Fruit fly (Drosophila melanogaster) whole organism, embryonic: ENCODE measurements around the gene msl-3.

Source experiments
- Adf1 ChIP-seq: fragments of 200-800 bp; sonication (Bioruptor generic); IDR thresholded peaks from 2 replicates; pipeline ENCODE4 v1.3.6; 2022; ENCODE audit warnings: missing biosample characterization, missing genetic modification characterization
- CG12104 ChIP-seq: fragments of 200-800 bp; sonication (Bioruptor generic); optimal IDR thresholded peaks from 3 replicates; lab custom pipeline; 2016; ENCODE audit warnings: missing biosample characterization, missing genetic modification characterization
- CG14014 ChIP-seq: fragments of 200-800 bp; sonication (Bioruptor generic); IDR thresholded peaks from 2 replicates; pipeline ENCODE4 v1.3.6; 2022; ENCODE audit warnings: missing biosample characterization, missing genetic modification characterization
- CG14441 ChIP-seq: fragments of 200-800 bp; sonication (Bioruptor generic); IDR thresholded peaks from 2 replicates; pipeline ENCODE4 v1.3.6; 2022; ENCODE audit warnings: missing biosample characterization, missing genetic modification characterization
- CG1529 ChIP-seq: fragments of 200-800 bp; sonication (Bioruptor generic); optimal IDR thresholded peaks from 3 replicates; lab custom pipeline; 2018; ENCODE audit warnings: missing biosample characterization, missing genetic modification characterization
- CG1603 ChIP-seq: fragments of 200-800 bp; sonication (Bioruptor generic); optimal IDR thresholded peaks from 2 replicates; lab custom pipeline; 2019; ENCODE audit warnings: missing biosample characterization, mild to moderate bottlenecking, missing genetic modification characterization, moderate library complexity
- CG16779 ChIP-seq: fragments of 200-800 bp; sonication (Bioruptor generic); IDR thresholded peaks from 2 replicates; pipeline ENCODE4 v1.3.6; 2022; ENCODE audit warnings: missing biosample characterization, missing genetic modification characterization
- CG1832 ChIP-seq: fragments of 200-800 bp; sonication (Bioruptor generic); optimal IDR thresholded peaks from 2 replicates; lab custom pipeline; 2017; ENCODE audit warnings: missing biosample characterization, mild to moderate bottlenecking, missing genetic modification characterization, inconsistent platforms
- CG18476 ChIP-seq: fragments of 200-800 bp; sonication (Bioruptor generic); optimal IDR thresholded peaks from 2 replicates; lab custom pipeline; 2016; ENCODE audit warnings: missing biosample characterization, mild to moderate bottlenecking, missing genetic modification characterization
- CG2120 ChIP-seq: fragments of 200-800 bp; sonication (Bioruptor generic); optimal IDR thresholded peaks from 3 replicates; lab custom pipeline; 2016; ENCODE audit warnings: missing biosample characterization, missing genetic modification characterization
- CG2889 ChIP-seq: fragments of 200-800 bp; sonication (Bioruptor generic); IDR thresholded peaks from 3 replicates; pipeline ENCODE4 v1.3.6; 2022; ENCODE audit warnings: missing biosample characterization, missing genetic modification characterization
- CG3163 ChIP-seq: fragments of 200-800 bp; sonication (Bioruptor generic); optimal IDR thresholded peaks from 3 replicates; lab custom pipeline; 2016; ENCODE audit warnings: missing biosample characterization, missing genetic modification characterization
- CG32767 ChIP-seq: fragments of 200-800 bp; sonication (Bioruptor generic); IDR thresholded peaks from 2 replicates; pipeline ENCODE4 v1.3.6; 2022; ENCODE audit warnings: missing biosample characterization, missing genetic modification characterization
- CG6272 ChIP-seq: fragments of 200-800 bp; sonication (Bioruptor generic); IDR thresholded peaks from 2 replicates; pipeline ENCODE4 v1.3.6; 2022; ENCODE audit warnings: missing biosample characterization, missing genetic modification characterization
- Dip3 ChIP-seq: fragments of 200-800 bp; sonication (Bioruptor generic); optimal IDR thresholded peaks from 3 replicates; lab custom pipeline; 2016; ENCODE audit warnings: missing biosample characterization, missing genetic modification characterization
- Doc3 ChIP-seq: fragments of 200-800 bp; sonication (Bioruptor generic); IDR thresholded peaks from 3 replicates; pipeline ENCODE4 v1.3.6; 2022; ENCODE audit warnings: missing biosample characterization, missing genetic modification characterization; ENCODE audit not compliant: partially characterized antibody
- Dp ChIP-seq: fragments of 200-800 bp; sonication (Bioruptor generic); optimal IDR thresholded peaks from 2 replicates; lab custom pipeline; 2018; ENCODE audit warnings: missing biosample characterization, mild to moderate bottlenecking, missing genetic modification characterization, moderate library complexity
- Drgx ChIP-seq: fragments of 200-800 bp; sonication (Bioruptor generic); IDR thresholded peaks from 2 replicates; pipeline ENCODE4 v1.3.6; 2022; ENCODE audit warnings: missing biosample characterization, missing genetic modification characterization
- Fer2 ChIP-seq: fragments of 200-800 bp; sonication (Bioruptor generic); optimal IDR thresholded peaks from 2 replicates; lab custom pipeline; 2018; ENCODE audit warnings: missing biosample characterization, mild to moderate bottlenecking, missing genetic modification characterization, moderate library complexity
- Max ChIP-seq: fragments of 200-800 bp; sonication (Bioruptor generic); optimal IDR thresholded peaks from 2 replicates; lab custom pipeline; 2016; ENCODE audit warnings: missing biosample characterization, mild to moderate bottlenecking, missing genetic modification characterization
- Med ChIP-seq: fragments of 200-800 bp; sonication (Bioruptor generic); peaks from one replicate; lab custom pipeline; 2016; ENCODE audit warnings: missing biosample characterization, missing genetic modification characterization, mild to moderate bottlenecking, inconsistent platforms, moderate library complexity
- NC2α ChIP-seq: fragments of 200-800 bp; sonication (Bioruptor generic); optimal IDR thresholded peaks from 2 replicates; lab custom pipeline; 2016; ENCODE audit warnings: missing biosample characterization, missing genetic modification characterization
- Poxn ChIP-seq: fragments of 200-800 bp; sonication (Bioruptor generic); IDR thresholded peaks from 2 replicates; pipeline ENCODE4 v1.3.6; 2022; ENCODE audit warnings: missing biosample characterization, missing genetic modification characterization
- ab ChIP-seq: fragments of 200-800 bp; sonication (Bioruptor generic); optimal IDR thresholded peaks from 2 replicates; lab custom pipeline; 2016; ENCODE audit warnings: missing biosample characterization, missing genetic modification characterization
- abd-A ChIP-seq: fragments of 200-800 bp; sonication (Bioruptor generic); optimal IDR thresholded peaks from 3 replicates; lab custom pipeline; 2019; ENCODE audit warnings: missing biosample characterization, mild to moderate bottlenecking, missing genetic modification characterization, moderate library complexity
- bab2 ChIP-seq: fragments of 200-800 bp; sonication (Bioruptor generic); optimal IDR thresholded peaks from 2 replicates; lab custom pipeline; 2016; ENCODE audit warnings: missing biosample characterization, missing genetic modification characterization
- bcd ChIP-seq: fragments of 200-800 bp; sonication (Bioruptor generic); optimal IDR thresholded peaks from 2 replicates; lab custom pipeline; 2017; ENCODE audit warnings: missing biosample characterization, mild to moderate bottlenecking, missing genetic modification characterization
- bigmax ChIP-seq: fragments of 200-800 bp; sonication (Bioruptor generic); optimal IDR thresholded peaks from 2 replicates; lab custom pipeline; 2018; ENCODE audit warnings: missing biosample characterization, mild to moderate bottlenecking, missing genetic modification characterization
- croc ChIP-seq: fragments of 200-800 bp; sonication (Bioruptor generic); conservative IDR thresholded peaks from 3 replicates; pipeline ENCODE4 v1.3.6; 2022; ENCODE audit warnings: missing biosample characterization, missing genetic modification characterization
- ewg ChIP-seq: fragments of 200-800 bp; sonication (Bioruptor generic); optimal IDR thresholded peaks from 3 replicates; lab custom pipeline; 2017; ENCODE audit warnings: mild to moderate bottlenecking, missing biosample characterization, missing genetic modification reagents, missing genetic modification characterization
- fd64A ChIP-seq: fragments of 200-800 bp; sonication (Bioruptor generic); optimal IDR thresholded peaks from 3 replicates; lab custom pipeline; 2018; ENCODE audit warnings: missing biosample characterization, mild to moderate bottlenecking, missing genetic modification characterization
- gsb ChIP-seq: fragments of 200-800 bp; sonication (Bioruptor generic); IDR thresholded peaks from 2 replicates; pipeline ENCODE4 v1.3.6; 2022; ENCODE audit warnings: missing biosample characterization, missing genetic modification characterization
- hkb ChIP-seq, 2 experiments: fragments of 200-800 bp in 1 of 2; fragments of >200 bp in 1 of 2; sonication (Bioruptor generic) in 1 of 2; IDR thresholded peaks in 1 of 2; optimal IDR thresholded peaks in 1 of 2; 2 replicates each; pipeline versions ENCODE4 v1.3.6 to Lab custom; 2017 to 2022; ENCODE audit warnings: missing biosample characterization in 1 of 2, missing genetic modification characterization in 1 of 2
- ken ChIP-seq: fragments of 200-800 bp; sonication (Bioruptor generic); IDR thresholded peaks from 3 replicates; pipeline ENCODE4 v1.3.6; 2022; ENCODE audit warnings: missing biosample characterization, missing genetic modification characterization
- nau ChIP-seq: fragments of 200-800 bp; sonication (Bioruptor generic); optimal IDR thresholded peaks from 3 replicates; lab custom pipeline; 2017; ENCODE audit warnings: missing biosample characterization, mild to moderate bottlenecking, missing genetic modification characterization, missing genetic modification reagents
- otp ChIP-seq: fragments of 200-800 bp; sonication (Bioruptor generic); IDR thresholded peaks from 3 replicates; pipeline ENCODE4, ENCODE4 v1.3.6; 2022; ENCODE audit warnings: missing biosample characterization, missing genetic modification characterization
- pita ChIP-seq: fragments of 200-800 bp; sonication (Bioruptor generic); optimal IDR thresholded peaks from 2 replicates; lab custom pipeline; 2017; ENCODE audit warnings: missing biosample characterization, mild to moderate bottlenecking, missing genetic modification characterization
- pnt ChIP-seq: fragments of 200-800 bp; sonication (Bioruptor generic); optimal IDR thresholded peaks from 3 replicates; lab custom pipeline; 2016; ENCODE audit warnings: missing biosample characterization, missing genetic modification characterization
- prd ChIP-seq, 3 experiments: fragments of >200 bp in 2 of 3; fragments of 200-800 bp in 1 of 3; sonication (Bioruptor generic) in 1 of 3; optimal IDR thresholded peaks in 2 of 3; IDR thresholded peaks in 1 of 3; 2 replicates in 2 of 3; 3 replicates in 1 of 3; pipeline versions ENCODE4 v1.3.6 to Lab custom; 2017 to 2022; ENCODE audit warnings: missing biosample characterization in 1 of 3, missing genetic modification characterization in 1 of 3
- run ChIP-seq: fragments of 200-800 bp; sonication (Bioruptor generic); optimal IDR thresholded peaks from 3 replicates; lab custom pipeline; 2018; ENCODE audit warnings: missing biosample characterization, mild to moderate bottlenecking, missing genetic modification characterization
- schlank ChIP-seq: fragments of 200-800 bp; sonication (Bioruptor generic); optimal IDR thresholded peaks from 2 replicates; lab custom pipeline; 2018; ENCODE audit warnings: missing biosample characterization, mild to moderate bottlenecking, missing genetic modification characterization
- sd ChIP-seq: fragments of 200-800 bp; sonication (Bioruptor generic); optimal IDR thresholded peaks from 3 replicates; lab custom pipeline; 2018; ENCODE audit warnings: missing biosample characterization, mild to moderate bottlenecking, missing genetic modification characterization, moderate library complexity
- tna ChIP-seq: fragments of 200-800 bp; sonication (Bioruptor generic); IDR thresholded peaks from 2 replicates; pipeline ENCODE4 v1.3.6; 2022; ENCODE audit warnings: missing biosample characterization, missing genetic modification characterization; ENCODE audit not compliant: partially characterized antibody
- twi ChIP-seq: fragments of 200-800 bp; optimal IDR thresholded peaks from 2 replicates; lab custom pipeline; 2019; ENCODE audit warnings: missing biosample characterization, mild to moderate bottlenecking, missing genetic modification characterization, moderate library complexity
- z ChIP-seq: fragments of 200-800 bp; sonication (Bioruptor generic); IDR thresholded peaks from 3 replicates; pipeline ENCODE4 v1.3.6; 2022; ENCODE audit warnings: missing biosample characterization, missing genetic modification characterization
- zen ChIP-seq: fragments of 200-800 bp; sonication (Bioruptor generic); optimal IDR thresholded peaks from 3 replicates; lab custom pipeline; 2018; ENCODE audit warnings: missing biosample characterization, mild to moderate bottlenecking, missing genetic modification characterization, moderate library complexity

The msl-3 gene

DNA sequence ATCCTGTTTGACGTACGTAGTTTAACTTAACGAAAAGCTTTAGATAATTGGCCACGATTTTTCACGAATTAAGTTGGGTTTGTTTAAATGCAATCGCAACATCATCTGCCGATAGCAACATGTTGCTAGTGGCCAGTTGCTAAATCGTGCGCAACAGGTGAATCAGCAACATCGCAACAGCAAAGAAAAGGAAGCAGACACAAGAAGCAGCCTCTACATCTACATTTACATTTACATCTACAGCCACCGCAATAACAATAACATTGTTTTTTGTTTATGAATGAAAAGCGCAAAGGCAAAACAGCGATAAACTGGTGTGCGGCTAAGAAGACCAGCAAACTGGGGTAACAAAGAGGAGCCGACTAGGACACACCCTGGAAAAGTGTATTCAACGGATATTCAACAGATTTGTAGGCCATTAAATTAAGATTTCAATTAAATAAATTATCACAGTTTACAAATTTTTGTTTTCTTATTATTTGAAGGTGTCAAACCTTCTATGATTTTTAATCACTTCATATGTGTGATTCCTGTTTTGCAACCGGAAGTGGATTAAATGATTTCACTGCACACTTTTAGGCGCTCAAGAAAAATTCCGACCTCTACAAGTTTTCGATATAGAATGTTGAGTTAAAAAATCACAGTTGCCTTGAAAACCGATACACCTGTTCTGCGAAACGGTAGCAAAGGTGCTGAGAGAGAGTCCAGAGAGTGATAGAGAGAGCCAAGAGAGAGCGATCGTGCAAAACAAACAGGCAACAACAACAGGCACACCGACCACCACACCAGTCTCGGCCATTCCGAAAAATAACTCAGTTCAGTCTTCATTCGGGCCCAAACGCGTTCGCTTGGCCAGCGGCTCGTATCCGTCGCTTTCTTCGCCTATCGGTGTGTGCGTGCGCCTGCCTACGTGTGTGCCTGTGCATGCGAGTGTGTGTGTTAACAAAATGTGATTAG is 8.6 kb upstream of the msl-3 start, which contains the start of gene melt (continued):
- TF ChIP-seq Doc3 (GFP tag; lab: Robert Waterston, UW) (no peak), z (GFP tag; lab: Robert Waterston, UW) (peak; percentile 45; the same call in 1 of the 3 replicates), Max (peak; percentile 91), Poxn (GFP tag; lab: Robert Waterston, UW) (0 out of 2 replicates have a peak, but pooled peaks have one; percentile 56), schlank (peak; percentile 37), NC2α (GFP tag; lab: Kevin White, UChicago) (peak; percentile 59), CG16779 (GFP tag; lab: Robert Waterston, UW) (peak; percentile 7; the same call in 1 of the 2 replicates), CG18476 (GFP tag; lab: Kevin White, UChicago) (peak; percentile 88), CG14441 (GFP tag; lab: Robert Waterston, UW) (peak; percentile 65; the same call in 1 of the 2 replicates), sd (peak; percentile 74), Adf1 (GFP tag; lab: Robert Waterston, UW) (peak; percentile 52; the same call in 1 of the 2 replicates), hkb (optimal IDR thresholded peaks at IDR 0.05; lab: Kevin White, UChicago) (no peak), hkb (GFP tag; IDR thresholded peaks at IDR 0.05; lab: Robert Waterston, UW) (peak; percentile 73), Dip3 (peak; percentile 86), CG32767 (GFP tag; lab: Robert Waterston, UW) (peak; percentile 74; the same call in 1 of the 2 replicates), prd (optimal IDR thresholded peaks at IDR 0.05; lab: Kevin White, UChicago) (no peak), prd (GFP tag; IDR thresholded peaks at IDR 0.05; lab: Robert Waterston, UW) (peak; percentile 88), CG1529 (GFP tag; lab: Kevin White, UChicago) (peak; percentile 88), CG14014 (GFP tag; lab: Robert Waterston, UW) (peak; percentile 50), bcd (GFP tag; lab: Kevin White, UChicago) (peak; percentile 89), Dp (GFP tag; lab: Kevin White, UChicago) (no peak), Med (peak; percentile 97), Drgx (GFP tag; lab: Robert Waterston, UW) (peak; percentile 56), bab2 (GFP tag; lab: Kevin White, UChicago) (peak; percentile 87), croc (GFP tag; lab: Robert Waterston, UW) (peak; percentile 62; the same call in 2 of the 3 replicates), twi (peak; percentile 81), CG2889 (GFP tag; lab: Robert Waterston, UW) (peak; percentile 75), pnt (GFP tag; lab: Kevin White, UChicago) (peak; percentile 77), bigmax (GFP tag; lab: Kevin White, UChicago) (no peak), CG3163 (GFP tag; lab: Kevin White, UChicago) (peak; percentile 69), CG1832 (no peak), ewg (peak; percentile 74), abd-A (tag; lab: Kevin White, UChicago) (peak; percentile 24), ken (GFP tag; lab: Robert Waterston, UW) (peak; percentile 61; the same call in 2 of the 3 replicates), ab (GFP tag; lab: Kevin White, UChicago) (no peak), run (tag; lab: Kevin White, UChicago) (peak; percentile 72), CG1603 (peak; percentile 52), fd64A (GFP tag; lab: Kevin White, UChicago) (no peak), pita (peak; percentile 14), gsb (GFP tag; lab: Robert Waterston, UW) (peak; percentile 55), nau (GFP tag; lab: Kevin White, UChicago) (peak; percentile 85), otp (GFP tag; lab: Robert Waterston, UW) (peak; percentile 62), tna (GFP tag; lab: Robert Waterston, UW) (peak; percentile 41; the same call in 1 of the 2 replicates), CG12104 (peak; percentile 88), Fer2 (tag; lab: Kevin White, UChicago) (peak; percentile 54), CG6272 (peak; percentile 33; the same call in 1 of the 2 replicates), CG2120 (GFP tag; lab: Kevin White, UChicago) (peak; percentile 93), zen (tag; lab: Kevin White, UChicago) (peak; percentile 82)
